Fruit fly (Drosophila melanogaster): ENCODE data around the gene Polr2A.
A peak's percentile ranks its signal among the peaks of the same experiment; 100 is the strongest.

Gene Polr2A

DNA sequence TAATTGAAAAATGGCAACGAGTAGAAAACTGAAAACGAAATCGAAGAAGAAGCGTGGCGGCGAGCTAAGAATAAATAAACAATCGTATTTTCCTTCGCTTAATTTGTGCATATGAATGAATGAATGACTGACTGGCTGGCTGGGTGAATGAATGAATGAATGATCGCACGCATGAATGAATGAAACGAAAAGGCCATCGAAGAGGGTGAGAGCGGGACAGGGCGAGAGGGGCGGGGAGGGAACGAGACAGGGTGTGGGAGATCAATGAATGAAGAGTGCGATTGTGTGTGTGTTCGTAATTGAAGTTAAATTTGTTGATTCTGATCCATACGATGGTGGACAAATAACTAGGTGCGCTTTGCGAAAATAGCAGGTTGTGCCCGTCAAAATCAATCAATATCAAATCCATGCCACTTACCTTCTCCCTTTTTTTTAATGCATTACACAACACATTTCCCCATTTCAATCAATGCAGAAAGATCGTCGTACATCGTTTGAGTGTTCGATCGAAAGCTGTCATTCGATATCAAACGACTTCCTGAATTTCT lies 43.0 kb downstream of the Polr2A start (continued):
- TF ChIP-seq amos (GFP tag; IDR thresholded peaks at IDR 0.05; ENCODE audit: partially characterized antibody) (no peak), CG2199 (GFP tag; IDR thresholded peaks at IDR 0.05) (peak; percentile 53; the same call in 1 of the 3 replicates), wdn (GFP tag; IDR thresholded peaks at IDR 0.05) (no peak), bsh (GFP tag; optimal IDR thresholded peaks at IDR 0.05) (peak in 1 of 2 experiments; percentile 3), CG4730 (GFP tag; IDR thresholded peaks at IDR 0.05) (no peak), CG8281 (tag; optimal IDR thresholded peaks at IDR 0.05) (peak; percentile 99), GATAe (GFP tag; conservative IDR thresholded peaks at IDR 0.05) (no peak), pros (GFP tag; optimal IDR thresholded peaks at IDR 0.05) (peak; percentile 3), CkIIα-i1 (GFP tag; IDR thresholded peaks at IDR 0.05) (no peak), her (GFP tag; optimal IDR thresholded peaks at IDR 0.05) (no peak), CG2202 (tag; optimal IDR thresholded peaks at IDR 0.05) (no peak), cg (GFP tag; optimal IDR thresholded peaks at IDR 0.05) (peak; percentile 27), CG1603 (tag; optimal IDR thresholded peaks at IDR 0.05) (peak; percentile 6), kni (GFP tag; optimal IDR thresholded peaks at IDR 0.05) (peak; percentile 1), pb (GFP tag; optimal IDR thresholded peaks at IDR 0.05) (no peak)

DNA sequence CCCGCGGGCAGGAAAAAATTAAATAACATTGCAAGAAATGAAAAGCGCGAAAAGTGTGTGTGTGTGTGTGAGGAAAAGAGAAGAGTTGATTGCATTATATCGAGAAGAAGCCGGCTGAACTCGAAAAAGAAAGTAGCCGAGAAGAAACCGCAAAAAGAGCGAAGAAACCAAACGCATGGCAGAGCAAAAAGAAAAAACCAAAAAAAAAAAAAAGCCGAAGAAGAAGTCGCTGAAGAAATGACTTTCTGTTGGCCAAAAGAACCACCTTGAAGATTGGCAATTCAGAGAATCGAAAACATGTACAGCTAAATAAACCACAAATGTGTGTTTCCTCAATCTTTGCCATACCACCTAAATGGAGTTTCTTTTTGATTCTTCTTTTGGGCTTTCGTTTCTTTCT lies 46.2 kb downstream of the Polr2A start:
- TF ChIP-seq tin (GFP tag; optimal IDR thresholded peaks at IDR 0.05) (no peak), CG30020 (tag; optimal IDR thresholded peaks at IDR 0.05) (no peak), gt (GFP tag; IDR thresholded peaks at IDR 0.05) (no peak), Fer2 (tag; optimal IDR thresholded peaks at IDR 0.05) (no peak), CG8281 (tag; optimal IDR thresholded peaks at IDR 0.05) (no peak), cg (GFP tag; optimal IDR thresholded peaks at IDR 0.05) (no peak), wek (GFP tag; optimal IDR thresholded peaks at IDR 0.05) (no peak), vfl (GFP tag; optimal IDR thresholded peaks at IDR 0.05) (no peak), Hand (GFP tag; optimal IDR thresholded peaks at IDR 0.05) (no peak), ro (GFP tag; IDR thresholded peaks at IDR 0.05) (no peak), Max (GFP tag; optimal IDR thresholded peaks at IDR 0.05) (no peak), pfk (GFP tag; optimal IDR thresholded peaks at IDR 0.05) (no peak), CG1602 (GFP tag; optimal IDR thresholded peaks at IDR 0.05) (no peak), cad (GFP tag; optimal IDR thresholded peaks at IDR 0.05) (no peak)

dm6 chrX:11521561-11522546 lies 48.3 kb downstream of the Polr2A start:
- TF ChIP-seq wor (GFP tag; IDR thresholded peaks at IDR 0.05) (peak; percentile 25; the same call in 1 of the 2 replicates), CG10366 (GFP tag; IDR thresholded peaks at IDR 0.05) (peak; percentile 66), H2.0 (GFP tag; IDR thresholded peaks at IDR 0.05) (peak; percentile 34; the same call in 1 of the 2 replicates), Antp (GFP tag; optimal IDR thresholded peaks at IDR 0.05) (peak; percentile 8), CG11560 (tag; IDR thresholded peaks at IDR 0.05) (peak; percentile 41; the same call in 1 of the 3 replicates), pan (optimal IDR thresholded peaks at IDR 0.05) (no peak), pan (GFP tag; optimal IDR thresholded peaks at IDR 0.05 in 1 of 2, IDR thresholded peaks at IDR 0.05 in 1 of 2) (peak in 1 of 2 experiments; percentile 73), Spps (tag; optimal IDR thresholded peaks at IDR 0.05) (peak; percentile 12), pum (GFP tag; optimal IDR thresholded peaks at IDR 0.05) (peak; percentile 20), onecut (GFP tag; IDR thresholded peaks at IDR 0.05) (peak; percentile 16; the same call in 1 of the 2 replicates), Hsf (GFP tag; optimal IDR thresholded peaks at IDR 0.05) (peak; percentile 58), Lhr (GFP tag; optimal IDR thresholded peaks at IDR 0.05) (peak; percentile 20), CG6813 (GFP tag; optimal IDR thresholded peaks at IDR 0.05) (peak; percentile 38), bcd (GFP tag; optimal IDR thresholded peaks at IDR 0.05) (peak; percentile 33), CG18619 (GFP tag; optimal IDR thresholded peaks at IDR 0.05) (peak; percentile 54), CG31365 (tag; optimal IDR thresholded peaks at IDR 0.05) (no peak), Atf3 (GFP tag; optimal IDR thresholded peaks at IDR 0.05) (no peak), CoRest (tag; optimal IDR thresholded peaks at IDR 0.05) (peak; percentile 74), kah (GFP tag; optimal IDR thresholded peaks at IDR 0.05) (peak; percentile 24), CG9932 (GFP tag; IDR thresholded peaks at IDR 0.05) (peak; percentile 46)

Data from whole organism, embryonic.